Fruit fly (Drosophila melanogaster): ENCODE results near the gene CG4928.

- TF ChIP-seq dsx (GFP tag; optimal IDR thresholded peaks at IDR 0.05; ENCODE audit: poor library complexity, severe bottlenecking) (no peak), dac (GFP tag; optimal IDR thresholded peaks at IDR 0.05) (no peak), CG16779 (tag; optimal IDR thresholded peaks at IDR 0.05) (no peak), ss (GFP tag; optimal IDR thresholded peaks at IDR 0.05) (no peak)
Measured at dm6 chrX:16946604-16947003, 33.6 kb downstream of the CG4928 start.

Data from whole organism, prepupa.